Worm (Caenorhabditis elegans) whole organism, late embryonic: ENCODE measurements around the gene Y59E9AL.36.

Source experiments
- ceh-14 ChIP-seq: sonication (generic microtip); optimal IDR thresholded peaks from 2 replicates; lab custom pipeline; 2016; ENCODE audit warnings: missing genotype, missing genetic modification characterization, missing compliant biosample characterization
- ceh-19 ChIP-seq: fragments of 200-800 bp; sonication (Bioruptor generic); optimal IDR thresholded peaks from 2 replicates; lab custom pipeline; 2018; ENCODE audit warnings: mild to moderate bottlenecking, missing genetic modification characterization, missing compliant biosample characterization
- ceh-24 ChIP-seq: sonication (generic microtip); optimal IDR thresholded peaks from 2 replicates; lab custom pipeline; 2016; ENCODE audit warnings: mild to moderate bottlenecking, missing genetic modification characterization, missing compliant biosample characterization
- ceh-6 ChIP-seq: fragments of 200-800 bp; sonication (Bioruptor generic); optimal IDR thresholded peaks from 2 replicates; lab custom pipeline; 2018; ENCODE audit warnings: mild to moderate bottlenecking, missing genetic modification characterization, missing compliant biosample characterization
- dve-1 ChIP-seq: sonication (generic microtip); optimal IDR thresholded peaks from 2 replicates; lab custom pipeline; 2017; ENCODE audit warnings: antibody characterized with exemption, mild to moderate bottlenecking, missing genetic modification characterization, missing compliant biosample characterization
- elt-2 ChIP-seq: sonication (generic microtip); optimal IDR thresholded peaks from 2 replicates; lab custom pipeline; 2016; ENCODE audit warnings: missing genetic modification reagents, missing genetic modification characterization, missing compliant biosample characterization
- fkh-6 ChIP-seq: sonication (generic microtip); optimal IDR thresholded peaks from 2 replicates; lab custom pipeline; 2016; ENCODE audit warnings: missing genetic modification characterization, missing compliant biosample characterization
- gmeb-2 ChIP-seq: sonication (generic microtip); optimal IDR thresholded peaks from 2 replicates; lab custom pipeline; 2016; ENCODE audit warnings: missing genetic modification characterization, inconsistent platforms, missing compliant biosample characterization
- mec-3 ChIP-seq: sonication (generic microtip); optimal IDR thresholded peaks from 2 replicates; lab custom pipeline; 2016; ENCODE audit warnings: borderline replicate concordance, missing genetic modification characterization, missing compliant biosample characterization
- pha-2 ChIP-seq: sonication (generic microtip); optimal IDR thresholded peaks from 2 replicates; lab custom pipeline; 2017; ENCODE audit warnings: mild to moderate bottlenecking, missing genetic modification characterization, missing compliant biosample characterization
- sdc-2 ChIP-seq: sonication (generic microtip); optimal IDR thresholded peaks from 2 replicates; lab custom pipeline; 2016; ENCODE audit warnings: missing genotype, missing genetic modification characterization, missing compliant biosample characterization
- sox-4 ChIP-seq: sonication (generic microtip); optimal IDR thresholded peaks from 2 replicates; lab custom pipeline; 2017; ENCODE audit warnings: mild to moderate bottlenecking, missing genetic modification characterization, inconsistent platforms, missing compliant biosample characterization
- tbx-2 ChIP-seq: sonication (generic microtip); optimal IDR thresholded peaks from 2 replicates; lab custom pipeline; 2016; ENCODE audit warnings: missing genetic modification characterization, missing compliant biosample characterization
- unc-3 ChIP-seq, 2 experiments: fragments of 200-800 bp in 1 of 2; sonication (Bioruptor generic) in 1 of 2; sonication (generic microtip) in 1 of 2; conservative IDR thresholded peaks in 1 of 2; optimal IDR thresholded peaks in 1 of 2; 2 replicates each; pipeline versions ENCODE4 v1.3.6 to Lab custom; 2016 to 2022; ENCODE audit warnings: missing compliant biosample characterization in 2 of 2, missing genetic modification characterization in 2 of 2, missing genetic modification reagents in 1 of 2

- TF ChIP-seq ceh-14 (tag; lab: Kevin White, UChicago) (no peak), unc-3 (GFP tag; conservative IDR thresholded peaks at IDR 0.05; lab: Robert Waterston, UW) (no peak), unc-3 (tag; optimal IDR thresholded peaks at IDR 0.05; lab: Kevin White, UChicago) (no peak), pha-2 (tag; lab: Kevin White, UChicago) (no peak), tbx-2 (tag; lab: Kevin White, UChicago) (no peak), ceh-24 (tag; lab: Kevin White, UChicago) (no peak), gmeb-2 (no peak), sdc-2 (tag; lab: Kevin White, UChicago) (no peak), elt-2 (no peak), sox-4 (tag; lab: Kevin White, UChicago) (no peak), ceh-6 (GFP tag; lab: Kevin White, UChicago) (no peak), mec-3 (tag; lab: Kevin White, UChicago) (no peak), dve-1 (tag; lab: Kevin White, UChicago) (no peak), fkh-6 (tag; lab: Kevin White, UChicago) (no peak), ceh-19 (GFP tag; lab: Kevin White, UChicago) (no peak)
These were observed 43.3 kb downstream of the Y59E9AL.36 start, which contains the start of gene ptp-5.1 for ce11 chrIV:5166030-5166429.
